Worm (Caenorhabditis elegans) whole organism, young adult: ENCODE measurements around the gene cyp-14A3.

Source experiments
- F10E7.11 ChIP-seq: sonication (generic microtip); optimal IDR thresholded peaks from 2 replicates; lab custom pipeline; 2017; ENCODE audit warnings: mild to moderate bottlenecking, missing genetic modification characterization, moderate library complexity, missing compliant biosample characterization
- F55B11.4 ChIP-seq: sonication (generic microtip); optimal IDR thresholded peaks from 2 replicates; lab custom pipeline; 2016; ENCODE audit warnings: missing compliant biosample characterization, missing genetic modification characterization, borderline replicate concordance; ENCODE audit not compliant: insufficient read depth
- F57C9.4 ChIP-seq: sonication (generic microtip); optimal IDR thresholded peaks from 2 replicates; lab custom pipeline; 2017; ENCODE audit warnings: mild to moderate bottlenecking, missing genetic modification characterization, missing compliant biosample characterization
- K12H6.12 ChIP-seq: fragments of 200-800 bp; sonication (Bioruptor generic); optimal IDR thresholded peaks from 2 replicates; lab custom pipeline; 2018; ENCODE audit warnings: mild to moderate bottlenecking, missing genetic modification characterization, missing compliant biosample characterization
- Y67H2A.10 ChIP-seq: fragments of 200-800 bp; sonication (Bioruptor generic); conservative IDR thresholded peaks from 2 replicates; pipeline ENCODE4 v1.3.6; 2022; ENCODE audit warnings: missing genetic modification reagents, missing genetic modification characterization, missing compliant biosample characterization
- ZK185.1 ChIP-seq: sonication (generic microtip); optimal IDR thresholded peaks from 2 replicates; lab custom pipeline; 2016; ENCODE audit warnings: mild to moderate bottlenecking, missing genetic modification characterization, missing compliant biosample characterization; ENCODE audit not compliant: poor library complexity, severe bottlenecking
- ama-1 ChIP-seq, 3 experiments: fragments of 150-350 bp in 1 of 3; sonication (generic microtip) in 2 of 3; optimal IDR thresholded peaks; 2 replicates each; lab custom pipeline; 2014 to 2018; ENCODE audit warnings: missing biosample characterization in 2 of 3, missing genetic modification characterization in 2 of 3, missing genetic modification reagents in 2 of 3
- aptf-2 ChIP-seq: fragments of 200-800 bp; sonication (Bioruptor generic); conservative IDR thresholded peaks from 2 replicates; pipeline ENCODE4 v1.3.6; 2022; ENCODE audit warnings: missing genetic modification reagents, missing genetic modification characterization, missing compliant biosample characterization
- athp-1 ChIP-seq: sonication (generic microtip); optimal IDR thresholded peaks from 2 replicates; lab custom pipeline; 2017; ENCODE audit warnings: mild to moderate bottlenecking, missing genetic modification characterization, missing compliant biosample characterization
- attf-5 ChIP-seq: fragments of 200-800 bp; sonication (Bioruptor generic); optimal IDR thresholded peaks from 2 replicates; lab custom pipeline; 2018; ENCODE audit warnings: mild to moderate bottlenecking, missing genetic modification characterization, missing compliant biosample characterization
- cebp-1 ChIP-seq, 2 experiments: fragments of 200-800 bp in 1 of 2; sonication (Bioruptor generic) in 1 of 2; sonication (generic microtip) in 1 of 2; IDR thresholded peaks in 1 of 2; optimal IDR thresholded peaks in 1 of 2; 2 replicates each; pipeline versions ENCODE4 v1.3.6 to Lab custom; 2017 to 2022; ENCODE audit warnings: missing compliant biosample characterization in 2 of 2, missing genetic modification characterization in 2 of 2, mild to moderate bottlenecking in 1 of 2, missing genetic modification reagents in 1 of 2, moderate library complexity in 1 of 2
- ceh-40 ChIP-seq: fragments of 200-800 bp; sonication (Bioruptor generic); IDR thresholded peaks from 2 replicates; pipeline ENCODE4 v1.3.6; 2022; ENCODE audit warnings: missing genetic modification characterization, missing compliant biosample characterization
- ceh-58 ChIP-seq: fragments of 200-800 bp; sonication (Bioruptor generic); IDR thresholded peaks from 2 replicates; pipeline ENCODE4 v1.3.6; 2022; ENCODE audit warnings: missing genetic modification characterization, missing compliant biosample characterization
- ekl-4 ChIP-seq: fragments of 200-800 bp; sonication (Bioruptor generic); IDR thresholded peaks from 2 replicates; pipeline ENCODE4 v1.3.6; 2022; ENCODE audit warnings: missing genetic modification reagents, missing genetic modification characterization, missing compliant biosample characterization
- fkh-3 ChIP-seq: sonication (generic microtip); optimal IDR thresholded peaks from 2 replicates; lab custom pipeline; 2016; ENCODE audit warnings: mild to moderate bottlenecking, missing genetic modification characterization, missing compliant biosample characterization
- hlh-12 ChIP-seq: sonication (generic microtip); optimal IDR thresholded peaks from 2 replicates; lab custom pipeline; 2016; ENCODE audit warnings: missing genetic modification characterization, missing compliant biosample characterization
- hmg-20 ChIP-seq: fragments of 200-800 bp; sonication (Bioruptor generic); IDR thresholded peaks from 2 replicates; pipeline ENCODE4 v1.3.6; 2022; ENCODE audit warnings: missing genetic modification reagents, missing genetic modification characterization, missing compliant biosample characterization
- lag-1 ChIP-seq: fragments of 200-800 bp; sonication (Bioruptor generic); IDR thresholded peaks from 2 replicates; pipeline ENCODE4 v1.3.6; 2022; ENCODE audit warnings: missing genetic modification reagents, missing genetic modification characterization, missing compliant biosample characterization
- lsl-1 ChIP-seq: fragments of 200-800 bp; sonication (Bioruptor generic); optimal IDR thresholded peaks from 2 replicates; lab custom pipeline; 2018; ENCODE audit warnings: mild to moderate bottlenecking, missing genetic modification characterization, moderate library complexity, missing compliant biosample characterization
- lsy-27 ChIP-seq: sonication (generic microtip); optimal IDR thresholded peaks from 2 replicates; lab custom pipeline; 2017; ENCODE audit warnings: missing genetic modification characterization, mild to moderate bottlenecking, missing compliant biosample characterization, antibody characterized with exemption, missing genotype, borderline replicate concordance; ENCODE audit not compliant: insufficient read depth
- madf-10 ChIP-seq: sonication (generic microtip); optimal IDR thresholded peaks from 2 replicates; lab custom pipeline; 2016; ENCODE audit warnings: mild to moderate bottlenecking, missing genetic modification characterization, missing compliant biosample characterization
- madf-6 ChIP-seq: fragments of 200-800 bp; sonication (Bioruptor generic); IDR thresholded peaks from 2 replicates; pipeline ENCODE4 v1.3.6; 2022; ENCODE audit warnings: missing genetic modification reagents, missing genetic modification characterization, missing compliant biosample characterization
- madf-8 ChIP-seq: fragments of 200-800 bp; sonication (Bioruptor generic); conservative IDR thresholded peaks from 2 replicates; pipeline ENCODE4 v1.3.6; 2022; ENCODE audit warnings: missing genetic modification reagents, missing genetic modification characterization, missing compliant biosample characterization
- nhr-80 ChIP-seq: sonication (generic microtip); optimal IDR thresholded peaks from 2 replicates; lab custom pipeline; 2016; ENCODE audit warnings: missing genetic modification characterization, missing compliant biosample characterization
- pbrm-1 ChIP-seq: fragments of 200-800 bp; sonication (Bioruptor generic); IDR thresholded peaks from 2 replicates; pipeline ENCODE4 v1.3.6; 2022; ENCODE audit warnings: missing genetic modification reagents, missing genetic modification characterization, missing compliant biosample characterization
- rcor-1 ChIP-seq: fragments of 200-800 bp; sonication (Bioruptor generic); IDR thresholded peaks from 2 replicates; pipeline ENCODE4 v1.3.6; 2022; ENCODE audit warnings: missing genetic modification reagents, missing genetic modification characterization, missing compliant biosample characterization
- sea-2 ChIP-seq: fragments of 200-800 bp; sonication (Bioruptor generic); IDR thresholded peaks from 2 replicates; pipeline ENCODE4 v1.3.6; 2022; ENCODE audit warnings: missing genetic modification characterization, missing compliant biosample characterization
- snpc-4 ChIP-seq, 5 experiments: fragments of 150-350 bp in 1 of 5; sonication (generic microtip) in 4 of 5; optimal IDR thresholded peaks; 2 replicates each; lab custom pipeline; 2014 to 2018; ENCODE audit warnings: missing genetic modification characterization in 5 of 5, missing biosample characterization in 3 of 5, antibody characterized with exemption in 2 of 5, mild to moderate bottlenecking in 2 of 5, missing compliant biosample characterization in 2 of 5, missing genotype in 2 of 5, moderate library complexity in 2 of 5, missing genetic modification reagents in 1 of 5
- sptf-2 ChIP-seq: fragments of 200-800 bp; sonication (Bioruptor generic); optimal IDR thresholded peaks from 2 replicates; lab custom pipeline; 2018; ENCODE audit warnings: mild to moderate bottlenecking, missing genetic modification characterization, missing compliant biosample characterization
- tbp1 ChIP-seq: fragments of 200-800 bp; sonication (Bioruptor generic); optimal IDR thresholded peaks from 2 replicates; lab custom pipeline; 2018; ENCODE audit warnings: mild to moderate bottlenecking, missing genetic modification characterization, missing compliant biosample characterization
- tbx-9 ChIP-seq: sonication (generic microtip); optimal IDR thresholded peaks from 2 replicates; lab custom pipeline; 2016; ENCODE audit warnings: borderline replicate concordance, missing genetic modification characterization, inconsistent platforms, missing compliant biosample characterization
- xnd-1 ChIP-seq: sonication (generic microtip); optimal IDR thresholded peaks from 2 replicates; lab custom pipeline; 2016; ENCODE audit warnings: missing genotype, missing genetic modification reagents, missing genetic modification characterization, missing compliant biosample characterization
- ztf-22 ChIP-seq: fragments of 200-800 bp; sonication (Bioruptor generic); optimal IDR thresholded peaks from 2 replicates; lab custom pipeline; 2018; ENCODE audit warnings: mild to moderate bottlenecking, missing genetic modification characterization, moderate library complexity, missing compliant biosample characterization
- ztf-28 ChIP-seq: fragments of 200-800 bp; sonication (Bioruptor generic); IDR thresholded peaks from 2 replicates; pipeline ENCODE4 v1.3.6; 2022; ENCODE audit warnings: missing genetic modification reagents, missing genetic modification characterization, missing compliant biosample characterization
- ztf-3 ChIP-seq: fragments of 200-800 bp; sonication (Bioruptor generic); optimal IDR thresholded peaks from 2 replicates; lab custom pipeline; 2018; ENCODE audit warnings: mild to moderate bottlenecking, missing genetic modification characterization, missing compliant biosample characterization
- ztf-6 ChIP-seq: fragments of 200-800 bp; sonication (Bioruptor generic); IDR thresholded peaks from 2 replicates; pipeline ENCODE4 v1.3.6; 2022; ENCODE audit warnings: missing genetic modification reagents, missing genetic modification characterization, missing compliant biosample characterization

Gene cyp-14A3

ce11 chrX:13242231-13242630, 31.8 kb downstream of the cyp-14A3 start, which contains the start of gene K08H2.5:
TSS of gene K08H2.5 (minus strand) at chrX:13242331.
- TF ChIP-seq attf-5 (GFP tag; lab: Kevin White, UChicago) (no peak), lsl-1 (no peak), ZK185.1 (tag; lab: Kevin White, UChicago) (no peak), hlh-12 (tag; lab: Kevin White, UChicago) (no peak), lsy-27 (no peak), pbrm-1 (GFP tag; lab: Robert Waterston, UW) (no peak), cebp-1 (GFP tag; IDR thresholded peaks at IDR 0.05; lab: Robert Waterston, UW) (no peak), cebp-1 (tag; optimal IDR thresholded peaks at IDR 0.05; lab: Kevin White, UChicago) (no peak), xnd-1 (tag; lab: Kevin White, UChicago) (no peak), ztf-3 (no peak), hmg-20 (GFP tag; lab: Robert Waterston, UW) (no peak), fkh-3 (tag; lab: Kevin White, UChicago) (no peak), madf-8 (GFP tag; lab: Robert Waterston, UW) (no peak), F57C9.4 (tag; lab: Kevin White, UChicago) (no peak)

ce11 chrX:13238197-13238596, 35.8 kb downstream of the cyp-14A3 start, which contains the start of gene K08H2.4:
TSS of gene K08H2.4 (plus strand) at chrX:13238497.
- no peak for TF ChIP-seq madf-6 (GFP tag; lab: Robert Waterston, UW)
- TF ChIP-seq tbp1, result no peak
- TF ChIP-seq sea-2 (GFP tag; lab: Robert Waterston, UW), result no peak
- no peak for TF ChIP-seq F10E7.11 (tag; lab: Kevin White, UChicago)
- TF ChIP-seq ekl-4 (GFP tag; lab: Robert Waterston, UW), result no peak
- TF ChIP-seq ztf-6 (GFP tag; lab: Robert Waterston, UW), result no peak
- no peak for TF ChIP-seq K12H6.12 (tag; lab: Kevin White, UChicago)
- TF ChIP-seq ceh-40 (GFP tag; lab: Robert Waterston, UW), result no peak

- TF ChIP-seq ama-1 (optimal IDR thresholded peaks at IDR 0.05; lab: Kevin White, UChicago) (no peak), ama-1 (GFP tag; optimal IDR thresholded peaks at IDR 0.05; lab: Kevin White, UChicago) (no peak), ztf-22 (GFP tag; lab: Kevin White, UChicago) (no peak), sptf-2 (no peak), aptf-2 (GFP tag; lab: Robert Waterston, UW) (no peak), F55B11.4 (tag; lab: Kevin White, UChicago) (no peak), rcor-1 (GFP tag; lab: Robert Waterston, UW) (no peak), tbx-9 (no peak), hlh-12 (tag; lab: Kevin White, UChicago) (no peak), nhr-80 (tag; lab: Kevin White, UChicago) (no peak), ztf-28 (no peak), athp-1 (tag; lab: Kevin White, UChicago) (no peak), ceh-58 (GFP tag; lab: Robert Waterston, UW) (no peak), pbrm-1 (GFP tag; lab: Robert Waterston, UW) (no peak), hmg-20 (GFP tag; lab: Robert Waterston, UW) (no peak), Y67H2A.10 (no peak), madf-10 (tag; lab: Kevin White, UChicago) (no peak), lag-1 (GFP tag; lab: Robert Waterston, UW) (no peak), snpc-4 (GFP tag; optimal IDR thresholded peaks at IDR 0.05; lab: Kevin White, UChicago) (no peak), snpc-4 (tag; optimal IDR thresholded peaks at IDR 0.05; lab: Kevin White, UChicago) (no peak), madf-6 (GFP tag; lab: Robert Waterston, UW) (no peak)
These were observed 36.9 kb downstream of the cyp-14A3 start, which contains the start of gene K08H2.3 for ce11 chrX:13237102-13237501. TSS of gene K08H2.3 (plus strand) at chrX:13237402.
